Fruit fly (Drosophila melanogaster) whole organism, embryonic: ENCODE measurements around the gene CG6040.
A peak's percentile ranks its signal among the peaks of the same experiment; 100 is the strongest.

Experiments used
- CG12659 ChIP-seq: fragments of 200-800 bp; sonication (Bioruptor generic); optimal IDR thresholded peaks from 3 replicates; lab custom pipeline; 2017; ENCODE audit warnings: mild to moderate bottlenecking, missing biosample characterization, missing genetic modification reagents, missing genetic modification characterization
- CG18599 ChIP-seq: fragments of 200-800 bp; sonication (Bioruptor generic); optimal IDR thresholded peaks from 3 replicates; lab custom pipeline; 2017; ENCODE audit warnings: missing biosample characterization, missing genetic modification characterization, mild to moderate bottlenecking, moderate library complexity, missing genetic modification reagents
- CG2120 ChIP-seq: fragments of 200-800 bp; sonication (Bioruptor generic); optimal IDR thresholded peaks from 3 replicates; lab custom pipeline; 2016; ENCODE audit warnings: missing biosample characterization, missing genetic modification characterization
- Dll ChIP-seq: fragments of 200-800 bp; sonication (Bioruptor generic); IDR thresholded peaks from 4 replicates; pipeline ENCODE4 v1.3.6; 2022; ENCODE audit warnings: missing biosample characterization, missing genetic modification characterization; ENCODE audit not compliant: partially characterized antibody
- Ets65A ChIP-seq: fragments of 200-800 bp; sonication (Bioruptor generic); peaks from one replicate; lab custom pipeline; 2016; ENCODE audit warnings: missing biosample characterization, missing genetic modification characterization
- Hsf ChIP-seq: fragments of 200-800 bp; sonication (Bioruptor generic); optimal IDR thresholded peaks from 3 replicates; lab custom pipeline; 2016; ENCODE audit warnings: missing biosample characterization, missing genetic modification characterization
- Nf-YC ChIP-seq: fragments of 200-800 bp; optimal IDR thresholded peaks from 3 replicates; lab custom pipeline; 2019; ENCODE audit warnings: missing biosample characterization, mild to moderate bottlenecking, missing genetic modification characterization, moderate library complexity
- Ssrp ChIP-seq: fragments of 200-800 bp; sonication (Bioruptor generic); optimal IDR thresholded peaks from 2 replicates; lab custom pipeline; 2018; ENCODE audit warnings: missing biosample characterization, mild to moderate bottlenecking, missing genetic modification characterization, moderate library complexity
- Taf1 ChIP-seq: fragments of 200-800 bp; sonication (Bioruptor generic); IDR thresholded peaks from 2 replicates; pipeline ENCODE4 v1.3.6; 2022; ENCODE audit warnings: missing biosample characterization, missing genetic modification characterization
- sens ChIP-seq: fragments of 200-800 bp; sonication (Bioruptor generic); peaks from one replicate; lab custom pipeline; 2016; ENCODE audit warnings: missing biosample characterization, missing genetic modification characterization
- sr ChIP-seq: fragments of 200-800 bp; sonication (Bioruptor generic); IDR thresholded peaks from 3 replicates; pipeline ENCODE4 v1.3.6; 2022; ENCODE audit warnings: missing biosample characterization, missing genetic modification characterization
- tio ChIP-seq: fragments of 200-800 bp; sonication (Bioruptor generic); optimal IDR thresholded peaks from 2 replicates; lab custom pipeline; 2017; ENCODE audit warnings: missing biosample characterization, missing genetic modification characterization, inconsistent platforms

The CG6040 gene

DNA sequence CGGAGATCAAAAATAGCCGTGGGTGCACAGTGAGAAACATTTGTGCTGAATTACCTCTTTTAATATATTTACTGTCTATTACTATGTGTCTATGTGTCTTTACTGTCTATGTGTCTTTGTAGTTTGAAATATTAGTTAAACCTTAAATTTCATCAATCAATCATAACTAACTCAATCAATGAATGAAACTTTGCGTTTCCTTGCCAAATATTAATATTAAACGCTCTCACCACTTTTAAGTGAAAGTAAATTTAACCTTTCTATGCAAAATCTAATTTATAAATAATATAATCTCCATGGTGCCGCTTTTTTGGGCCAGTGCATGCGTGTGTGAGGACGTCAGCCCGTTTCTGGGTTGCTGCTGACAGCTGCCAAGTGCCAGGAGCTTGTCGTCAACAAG is 84.5 kb downstream of the CG6040 start (continued):
- TF ChIP-seq CG2120 (GFP tag; lab: Kevin White, UChicago) (peak; percentile 12), tio (GFP tag; lab: Kevin White, UChicago) (no peak), Nf-YC (tag; lab: Kevin White, UChicago) (no peak), Hsf (GFP tag; lab: Kevin White, UChicago) (peak; percentile 8), Ssrp (tag; lab: Kevin White, UChicago) (peak; percentile 30), sens (peak; percentile 81), Dll (GFP tag; lab: Robert Waterston, UW) (no peak), CG18599 (GFP tag; lab: Kevin White, UChicago) (peak; percentile 31), sr (GFP tag; lab: Robert Waterston, UW) (no peak), CG12659 (GFP tag; lab: Kevin White, UChicago) (peak; percentile 36), Taf1 (no peak), Ets65A (GFP tag; lab: Kevin White, UChicago) (peak; percentile 70)
- TF ChIP-seq, all 482 proteins: peak for 53
